Worm (Caenorhabditis elegans) whole organism, L4 larva: ENCODE results near the gene F54D1.6.

Experiments used
- D1046.2 ChIP-seq: fragments of 200-800 bp; sonication (Bioruptor generic); IDR thresholded peaks from 2 replicates; pipeline ENCODE4 v1.3.6; 2022; ENCODE audit warnings: missing genetic modification characterization, missing compliant biosample characterization
- F10B5.3 ChIP-seq: sonication (generic microtip); optimal IDR thresholded peaks from 2 replicates; lab custom pipeline; 2016; ENCODE audit warnings: mild to moderate bottlenecking, missing genetic modification characterization, missing compliant biosample characterization
- F37D6.2 ChIP-seq: sonication (generic microtip); optimal IDR thresholded peaks from 2 replicates; lab custom pipeline; 2016; ENCODE audit warnings: mild to moderate bottlenecking, missing genetic modification characterization, missing compliant biosample characterization
- F44E2.7 ChIP-seq: fragments of 200-800 bp; sonication (Bioruptor generic); IDR thresholded peaks from 2 replicates; pipeline ENCODE4 v2.1.2; 2022; ENCODE audit warnings: missing genetic modification characterization, missing compliant biosample characterization
- T20F7.1 ChIP-seq: fragments of 200-800 bp; sonication (Bioruptor generic); optimal IDR thresholded peaks from 2 replicates; lab custom pipeline; 2018; ENCODE audit warnings: mild to moderate bottlenecking, missing genetic modification characterization, missing compliant biosample characterization
- Y5F2A.4 ChIP-seq: fragments of 200-800 bp; sonication (Bioruptor generic); optimal IDR thresholded peaks from 2 replicates; lab custom pipeline; 2018; ENCODE audit warnings: mild to moderate bottlenecking, missing genetic modification characterization, missing compliant biosample characterization
- Y75B8A.6 ChIP-seq: fragments of 200-800 bp; sonication (Bioruptor generic); IDR thresholded peaks from 2 replicates; pipeline ENCODE4 v1.3.6; 2022; ENCODE audit warnings: missing genetic modification reagents, missing genetic modification characterization, missing compliant biosample characterization
- arid-1 ChIP-seq: fragments of 200-800 bp; sonication (Bioruptor generic); conservative IDR thresholded peaks from 2 replicates; pipeline ENCODE4 v1.3.6; 2022; ENCODE audit warnings: missing genetic modification reagents, missing genetic modification characterization, missing compliant biosample characterization
- ceh-28 ChIP-seq: fragments of 150-350 bp; optimal IDR thresholded peaks from 2 replicates; lab custom pipeline; 2014; ENCODE audit warnings: missing biosample characterization, missing genetic modification reagents, missing genetic modification characterization
- ceh-82 ChIP-seq: sonication (generic microtip); optimal IDR thresholded peaks from 2 replicates; lab custom pipeline; 2017; ENCODE audit warnings: missing biosample characterization, missing genetic modification characterization
- ctbp-1 ChIP-seq: fragments of 200-800 bp; sonication (Bioruptor generic); IDR thresholded peaks from 2 replicates; pipeline ENCODE4 v1.3.6; 2022; ENCODE audit warnings: missing genetic modification reagents, missing genetic modification characterization, missing compliant biosample characterization
- daf-12 ChIP-seq: fragments of 150-350 bp; optimal IDR thresholded peaks from 2 replicates; lab custom pipeline; 2014; ENCODE audit warnings: missing biosample characterization, missing genetic modification reagents, missing genetic modification characterization
- daf-16 ChIP-seq, 3 experiments: sonication (generic microtip); optimal IDR thresholded peaks; 2 replicates each; lab custom pipeline; 2016 to 2017; ENCODE audit warnings: missing genetic modification characterization in 3 of 3, missing genetic modification reagents in 3 of 3, mild to moderate bottlenecking in 2 of 3, missing compliant biosample characterization in 2 of 3, missing biosample characterization in 1 of 3, moderate library complexity in 1 of 3
- dmd-6 ChIP-seq: fragments of 200-800 bp; sonication (Bioruptor generic); IDR thresholded peaks from 2 replicates; pipeline ENCODE4 v1.3.6; 2022; ENCODE audit warnings: missing genetic modification reagents, missing genetic modification characterization, missing compliant biosample characterization
- dpl-1 ChIP-seq: fragments of 150-350 bp; optimal IDR thresholded peaks from 2 replicates; lab custom pipeline; 2014; ENCODE audit warnings: missing biosample characterization, missing genetic modification reagents, missing genetic modification characterization
- dve-1 ChIP-seq: sonication (generic microtip); optimal IDR thresholded peaks from 2 replicates; lab custom pipeline; 2017; ENCODE audit warnings: antibody characterized with exemption, mild to moderate bottlenecking, missing genetic modification characterization, missing compliant biosample characterization; ENCODE audit not compliant: insufficient read depth
- hif-1 ChIP-seq, 2 experiments: sonication (generic microtip); optimal IDR thresholded peaks; 2 replicates each; lab custom pipeline; 2016 to 2017; ENCODE audit warnings: missing compliant biosample characterization in 2 of 2, missing genetic modification characterization in 2 of 2, missing genetic modification reagents in 2 of 2, missing genotype in 2 of 2, mild to moderate bottlenecking in 1 of 2
- jun-1 ChIP-seq: fragments of 150-350 bp; optimal IDR thresholded peaks from 2 replicates; lab custom pipeline; 2014; ENCODE audit warnings: missing biosample characterization, missing genetic modification reagents, missing genetic modification characterization
- lin-1 ChIP-seq: fragments of 200-800 bp; sonication (Bioruptor generic); IDR thresholded peaks from 2 replicates; pipeline ENCODE4 v1.3.6; 2022; ENCODE audit warnings: missing genetic modification reagents, missing genetic modification characterization, missing compliant biosample characterization
- lin-38 ChIP-seq: fragments of 200-800 bp; sonication (Bioruptor generic); IDR thresholded peaks from 2 replicates; pipeline ENCODE4 v1.3.6; 2022; ENCODE audit warnings: missing genetic modification reagents, missing genetic modification characterization, missing compliant biosample characterization
- lsy-2 ChIP-seq, 2 experiments: fragments of 150-350 bp in 1 of 2; sonication (generic microtip) in 1 of 2; optimal IDR thresholded peaks; 2 replicates each; lab custom pipeline; 2014 to 2017; ENCODE audit warnings: missing biosample characterization in 2 of 2, missing genetic modification characterization in 2 of 2
- madf-9 ChIP-seq: fragments of 200-800 bp; sonication (Bioruptor generic); conservative IDR thresholded peaks from 2 replicates; pipeline ENCODE4 v1.3.6; 2022; ENCODE audit warnings: missing genetic modification reagents, missing genetic modification characterization, missing compliant biosample characterization
- mdl-1 ChIP-seq, 2 experiments: fragments of 150-350 bp in 1 of 2; sonication (generic microtip) in 1 of 2; optimal IDR thresholded peaks; 2 replicates each; lab custom pipeline; 2014 to 2017; ENCODE audit warnings: missing biosample characterization in 2 of 2, missing genetic modification characterization in 2 of 2
- mxl-2 ChIP-seq: fragments of 200-800 bp; sonication (Bioruptor generic); conservative IDR thresholded peaks from 2 replicates; pipeline ENCODE4 v1.3.6; 2022; ENCODE audit warnings: missing genetic modification reagents, missing genetic modification characterization, missing compliant biosample characterization
- mxl-3 ChIP-seq: fragments of 200-800 bp; sonication (Bioruptor generic); optimal IDR thresholded peaks from 2 replicates; lab custom pipeline; 2018; ENCODE audit warnings: mild to moderate bottlenecking, missing genetic modification characterization, missing compliant biosample characterization
- nhr-11 ChIP-seq: fragments of 150-350 bp; optimal IDR thresholded peaks from 2 replicates; lab custom pipeline; 2014; ENCODE audit warnings: missing biosample characterization, missing genetic modification characterization
- nhr-25 ChIP-seq: sonication (generic microtip); optimal IDR thresholded peaks from 2 replicates; lab custom pipeline; 2017; ENCODE audit warnings: missing genetic modification characterization, mild to moderate bottlenecking, missing compliant biosample characterization, antibody characterized with exemption, moderate library complexity, borderline replicate concordance; ENCODE audit not compliant: insufficient read depth
- nhr-48 ChIP-seq: sonication (generic microtip); optimal IDR thresholded peaks from 2 replicates; lab custom pipeline; 2016; ENCODE audit warnings: mild to moderate bottlenecking, missing genetic modification characterization, missing compliant biosample characterization
- pha-4 ChIP-seq, 2 experiments: fragments of 150-350 bp in 1 of 2; fragments of 200-800 bp in 1 of 2; sonication (Bioruptor generic) in 1 of 2; IDR thresholded peaks in 1 of 2; optimal IDR thresholded peaks in 1 of 2; 2 replicates each; pipeline versions ENCODE4 v1.3.6 to Lab custom; 2014 to 2022; ENCODE audit warnings: missing genetic modification characterization in 2 of 2, missing genetic modification reagents in 2 of 2, missing biosample characterization in 1 of 2, missing compliant biosample characterization in 1 of 2
- pqm-1 ChIP-seq: sonication (generic microtip); optimal IDR thresholded peaks from 2 replicates; lab custom pipeline; 2017; ENCODE audit warnings: missing biosample characterization, missing genetic modification characterization
- sdz-12 ChIP-seq: fragments of 200-800 bp; sonication (Bioruptor generic); optimal IDR thresholded peaks from 2 replicates; lab custom pipeline; 2018; ENCODE audit warnings: mild to moderate bottlenecking, missing genetic modification characterization, missing compliant biosample characterization
- set-16 ChIP-seq: fragments of 200-800 bp; sonication (Bioruptor generic); IDR thresholded peaks from 2 replicates; pipeline ENCODE4 v1.3.6; 2022; ENCODE audit warnings: missing genetic modification reagents, missing genetic modification characterization, missing compliant biosample characterization
- snpc-1.2 ChIP-seq: fragments of 200-800 bp; sonication (Bioruptor generic); IDR thresholded peaks from 2 replicates; pipeline ENCODE4 v1.3.6; 2022; ENCODE audit warnings: missing genetic modification reagents, missing genetic modification characterization, missing compliant biosample characterization
- spr-3 ChIP-seq: fragments of 200-800 bp; sonication (Bioruptor generic); optimal IDR thresholded peaks from 2 replicates; lab custom pipeline; 2018; ENCODE audit warnings: mild to moderate bottlenecking, missing genetic modification characterization, missing compliant biosample characterization
- unc-130 ChIP-seq: sonication (generic microtip); optimal IDR thresholded peaks from 2 replicates; lab custom pipeline; 2016; ENCODE audit warnings: missing genetic modification reagents, missing genetic modification characterization, missing compliant biosample characterization
- unc-39 ChIP-seq: sonication (generic microtip); optimal IDR thresholded peaks from 2 replicates; lab custom pipeline; 2017; ENCODE audit warnings: missing biosample characterization, missing genetic modification characterization
- unc-62 ChIP-seq, 3 experiments: fragments of 150-350 bp in 1 of 3; sonication (generic microtip); optimal IDR thresholded peaks in 2 of 3; peaks in 1 of 3; 1 replicate in 1 of 3; 2 replicates in 2 of 3; lab custom pipeline; 2014 to 2017; ENCODE audit warnings: missing biosample characterization in 3 of 3, missing genetic modification characterization in 3 of 3, missing genetic modification reagents in 3 of 3, missing genotype in 1 of 3
- vab-7 ChIP-seq: fragments of 200-800 bp; sonication (Bioruptor generic); IDR thresholded peaks from 2 replicates; pipeline ENCODE4 v1.3.6; 2022; ENCODE audit warnings: missing genetic modification reagents, missing genetic modification characterization, missing compliant biosample characterization
- zfp-2 ChIP-seq: sonication (generic microtip); optimal IDR thresholded peaks from 2 replicates; lab custom pipeline; 2016; ENCODE audit warnings: mild to moderate bottlenecking, missing genetic modification characterization, missing compliant biosample characterization
- ztf-11 ChIP-seq: fragments of 150-350 bp; optimal IDR thresholded peaks from 2 replicates; lab custom pipeline; 2014; ENCODE audit warnings: missing biosample characterization, missing genetic modification characterization

Gene F54D1.6

DNA sequence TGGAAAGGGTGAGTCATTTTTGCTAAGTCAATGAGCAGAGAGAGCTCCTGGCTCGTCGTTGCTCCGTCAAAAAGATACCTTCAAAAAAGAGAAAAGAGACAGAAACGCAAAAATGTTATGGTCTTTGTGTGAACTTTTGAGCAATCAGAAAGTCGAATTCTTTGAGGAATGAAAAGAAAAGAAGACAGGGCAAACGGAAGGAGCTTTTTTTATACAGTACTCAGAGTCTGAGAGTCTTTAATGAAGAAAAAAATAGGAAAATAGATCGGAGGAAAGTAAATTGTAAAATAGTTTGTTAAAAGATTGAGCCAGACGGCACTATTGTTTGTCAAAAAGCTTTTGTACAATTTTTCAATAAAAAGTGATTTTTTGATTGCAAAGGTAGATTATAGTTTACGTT is 18.1 kb upstream of the F54D1.6 start:
- no peak for TF ChIP-seq ctbp-1 (GFP tag; lab: Robert Waterston, UW)
- TF ChIP-seq pha-4 (GFP tag; IDR thresholded peaks at IDR 0.05; lab: Robert Waterston, UW) = no peak
- TF ChIP-seq pha-4 (tag; optimal IDR thresholded peaks at IDR 0.05; lab: Kevin White, UChicago) = peak; percentile 61
- TF ChIP-seq ceh-82 (tag; lab: Kevin White, UChicago) = no peak
- no peak for TF ChIP-seq lin-1 (GFP tag; lab: Robert Waterston, UW)
- no peak for TF ChIP-seq unc-39 (tag; lab: Kevin White, UChicago)
- TF ChIP-seq mdl-1 (tag; optimal IDR thresholded peaks at IDR 0.05; lab: Kevin White, UChicago) = no peak
- no peak for TF ChIP-seq jun-1 (tag; lab: Kevin White, UChicago)

DNA sequence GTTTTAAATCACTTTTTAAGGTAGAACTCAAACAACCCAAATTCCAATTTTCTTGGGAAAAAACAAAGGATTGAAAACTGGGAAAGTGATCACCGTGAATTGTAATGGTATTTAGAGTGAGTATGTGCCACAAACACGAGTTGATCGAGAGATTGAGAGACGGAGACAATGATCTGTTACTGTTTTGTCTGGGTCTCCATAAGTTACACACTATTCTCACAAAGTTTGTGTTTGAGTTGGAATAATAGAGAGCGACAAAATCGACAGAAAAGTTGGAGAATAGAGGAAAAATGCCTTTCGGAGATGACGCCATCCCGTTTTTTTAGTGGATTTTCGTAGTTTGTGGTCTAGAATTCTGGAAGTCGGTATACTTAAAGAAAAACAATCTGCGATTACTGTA is 16.3 kb upstream of the F54D1.6 start, which contains the start of gene nhr-7:
nhr-7 (minus strand) TSS at position 101 of the 400 bp plus-strand sequence.
- TF ChIP-seq lsy-2 (tag; optimal IDR thresholded peaks at IDR 0.05; lab: Kevin White, UChicago) (no peak), ceh-28 (tag; lab: Kevin White, UChicago) (no peak)

DNA sequence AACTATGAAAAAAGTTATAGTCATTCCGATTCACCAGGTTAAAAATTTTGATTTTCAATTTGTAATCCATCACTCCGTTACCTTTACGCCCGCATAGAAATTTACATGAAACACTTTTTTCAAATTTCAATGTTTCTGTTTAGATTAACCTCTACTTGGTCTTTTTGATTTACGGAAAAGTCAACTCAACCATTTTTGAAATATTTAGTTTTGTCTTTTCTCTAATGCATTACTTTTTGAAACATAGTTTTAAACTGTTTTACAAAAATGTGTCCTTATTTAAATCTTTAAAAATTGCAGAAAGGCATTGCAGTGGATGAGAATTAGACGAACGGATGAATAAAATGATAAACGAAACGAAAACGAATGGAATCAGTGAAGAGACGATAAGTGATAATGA is 14.5 kb upstream of the F54D1.6 start, which contains the start of gene gtl-2:
gtl-2 (plus strand) TSS at position 301 of the 400 bp plus-strand sequence.
- no peak for TF ChIP-seq madf-9
- TF ChIP-seq F44E2.7 (GFP tag; lab: Robert Waterston, UW) = no peak
- TF ChIP-seq dpl-1 (GFP tag; lab: Kevin White, UChicago) = no peak
- TF ChIP-seq daf-12 = no peak
- TF ChIP-seq sdz-12 = no peak
- no peak for TF ChIP-seq mxl-3 (GFP tag; lab: Kevin White, UChicago)
- TF ChIP-seq mxl-2 (GFP tag; lab: Robert Waterston, UW) = no peak
- no peak for TF ChIP-seq mdl-1 (tag; optimal IDR thresholded peaks at IDR 0.05; lab: Kevin White, UChicago)
- TF ChIP-seq daf-16 (GFP tag; optimal IDR thresholded peaks at IDR 0.05; lab: Kevin White, UChicago) = no peak
- no peak for TF ChIP-seq daf-16 (tag; optimal IDR thresholded peaks at IDR 0.05; lab: Kevin White, UChicago)
- TF ChIP-seq unc-130 (GFP tag; lab: Kevin White, UChicago) = no peak
- no peak for TF ChIP-seq spr-3 (GFP tag; lab: Kevin White, UChicago)
- TF ChIP-seq Y5F2A.4 (GFP tag; lab: Kevin White, UChicago) = no peak
- no peak for TF ChIP-seq ceh-28 (tag; lab: Kevin White, UChicago)
- TF ChIP-seq Y75B8A.6 = no peak
- TF ChIP-seq dmd-6 (GFP tag; lab: Robert Waterston, UW) = no peak
- no peak for TF ChIP-seq nhr-25 (tag; lab: Kevin White, UChicago)
- no peak for TF ChIP-seq vab-7 (GFP tag; lab: Robert Waterston, UW)
- no peak for TF ChIP-seq hif-1 (tag; optimal IDR thresholded peaks at IDR 0.05; lab: Kevin White, UChicago)

DNA sequence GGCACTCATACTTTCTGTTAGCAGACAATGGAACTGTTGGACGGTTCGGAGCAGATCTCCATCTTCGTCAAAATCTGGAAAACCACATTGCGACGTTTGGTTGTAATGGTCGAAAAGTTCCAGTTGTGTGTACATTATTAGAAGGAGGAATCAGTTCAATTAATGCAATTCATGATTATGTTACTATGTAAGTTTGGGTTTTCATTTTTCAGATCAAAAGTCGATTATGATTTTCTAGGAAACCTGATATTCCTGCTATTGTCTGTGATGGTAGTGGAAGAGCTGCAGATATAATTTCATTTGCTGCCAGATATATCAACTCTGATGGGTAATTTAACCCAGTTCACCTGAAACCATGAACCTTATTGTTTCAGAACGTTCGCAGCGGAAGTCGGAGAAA is 11.6 kb upstream of the F54D1.6 start:
- no peak for TF ChIP-seq pqm-1
- TF ChIP-seq unc-62 (GFP tag; optimal IDR thresholded peaks at IDR 0.05 in 1 of 2; lab: Kevin White, UChicago) = peak in 1 of 2 experiments; percentile 90
- no peak for TF ChIP-seq unc-62 (tag; optimal IDR thresholded peaks at IDR 0.05; lab: Kevin White, UChicago)
- TF ChIP-seq snpc-1.2 (GFP tag; lab: Robert Waterston, UW) = no peak
- TF ChIP-seq F37D6.2 (tag; lab: Kevin White, UChicago) = no peak
- TF ChIP-seq Y75B8A.6 = no peak

DNA sequence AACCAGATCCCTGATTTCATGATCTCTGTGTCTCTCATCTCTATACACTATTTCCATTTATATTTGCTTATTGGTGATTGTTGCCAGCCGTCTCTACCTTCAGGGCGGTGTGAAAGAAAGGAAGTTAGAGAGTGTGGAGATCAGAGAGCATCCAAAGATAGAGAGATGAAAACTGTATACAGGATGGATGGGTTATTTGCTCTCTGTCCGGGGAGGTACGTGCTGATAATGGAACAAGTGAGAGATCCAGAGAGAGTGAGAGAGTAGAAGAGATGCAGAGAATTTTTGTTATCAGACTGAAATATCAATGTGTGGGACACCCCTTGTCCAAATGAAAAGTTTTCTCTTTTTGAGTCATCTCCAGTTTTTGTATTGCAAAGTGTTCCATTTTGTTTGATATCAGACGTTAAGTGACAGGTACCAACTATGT is 3.5 kb upstream of the F54D1.6 start:
- TF ChIP-seq pqm-1 = peak; percentile 95
- no peak for TF ChIP-seq arid-1 (GFP tag; lab: Robert Waterston, UW)
- TF ChIP-seq jun-1 (tag; lab: Kevin White, UChicago) = peak; percentile 25
- TF ChIP-seq D1046.2 (GFP tag; lab: Robert Waterston, UW) = no peak
- peak; percentile 28 for TF ChIP-seq F10B5.3 (tag; lab: Kevin White, UChicago)
- no peak; the same call in 1 of the 2 replicates for TF ChIP-seq lin-38 (GFP tag; lab: Robert Waterston, UW)
- peak; percentile 93 for TF ChIP-seq dve-1 (tag; lab: Kevin White, UChicago)
- peak; percentile 55 for TF ChIP-seq mxl-3 (GFP tag; lab: Kevin White, UChicago)
- no peak for TF ChIP-seq set-16 (GFP tag; lab: Robert Waterston, UW)
- no peak for TF ChIP-seq zfp-2
- TF ChIP-seq daf-16 (GFP tag; optimal IDR thresholded peaks at IDR 0.05; lab: Kevin White, UChicago) = peak in 1 of 2 experiments; percentile 92
- peak; percentile 91 for TF ChIP-seq daf-16 (tag; optimal IDR thresholded peaks at IDR 0.05; lab: Kevin White, UChicago)
- peak; percentile 84 for TF ChIP-seq nhr-48 (tag; lab: Kevin White, UChicago)
- TF ChIP-seq nhr-11 (tag; lab: Kevin White, UChicago) = no peak
- TF ChIP-seq ztf-11 (tag; lab: Kevin White, UChicago) = no peak
- peak; percentile 12 for TF ChIP-seq T20F7.1 (GFP tag; lab: Kevin White, UChicago)
- TF ChIP-seq hif-1 (tag; optimal IDR thresholded peaks at IDR 0.05; lab: Kevin White, UChicago) = peak in 1 of 2 experiments; percentile 59
- TF ChIP-seq pha-4 (GFP tag; IDR thresholded peaks at IDR 0.05; lab: Robert Waterston, UW) = peak; percentile 72
- TF ChIP-seq pha-4 (tag; optimal IDR thresholded peaks at IDR 0.05; lab: Kevin White, UChicago) = peak; percentile 71
